Fruit fly (Drosophila melanogaster): Measurements from ENCODE around the gene Ccm3.
A peak's percentile ranks its signal among the peaks of the same experiment; 100 is the strongest.

The Ccm3 gene

dm6 chr3R:15342926-15343685 lies 28.7 kb upstream of the Ccm3 start, which contains the start of gene Nagk (continued):
- TF ChIP-seq Nf-YA (GFP tag; IDR thresholded peaks at IDR 0.05) (no peak), inv (GFP tag; IDR thresholded peaks at IDR 0.05; ENCODE audit: partially characterized antibody) (no peak), lov (optimal IDR thresholded peaks at IDR 0.05) (no peak), lov (GFP tag; IDR thresholded peaks at IDR 0.05) (no peak), Opbp (GFP tag; IDR thresholded peaks at IDR 0.05; ENCODE audit: partially characterized antibody) (peak; percentile 59; the same call in 1 of the 3 replicates), CG11085 (GFP tag; IDR thresholded peaks at IDR 0.05) (no peak), CG31365 (tag; optimal IDR thresholded peaks at IDR 0.05) (no peak), klu (GFP tag; IDR thresholded peaks at IDR 0.05) (no peak), CG33557 (GFP tag; optimal IDR thresholded peaks at IDR 0.05) (no peak), CG31388 (GFP tag; optimal IDR thresholded peaks at IDR 0.05) (peak; percentile 57), croc (GFP tag; conservative IDR thresholded peaks at IDR 0.05) (no peak), mirr (GFP tag; optimal IDR thresholded peaks at IDR 0.05) (peak; percentile 31), dan (GFP tag; IDR thresholded peaks at IDR 0.05) (no peak), sens-2 (GFP tag; IDR thresholded peaks at IDR 0.05) (no peak), ftz-f1 (GFP tag; optimal IDR thresholded peaks at IDR 0.05) (peak; percentile 34), h (optimal IDR thresholded peaks at IDR 0.05) (no peak), CG4854 (GFP tag; optimal IDR thresholded peaks at IDR 0.05) (peak; percentile 52), nau (GFP tag; optimal IDR thresholded peaks at IDR 0.05) (no peak), Doc3 (GFP tag; IDR thresholded peaks at IDR 0.05; ENCODE audit: partially characterized antibody) (no peak), lola (GFP tag; optimal IDR thresholded peaks at IDR 0.05) (peak in 1 of 3 experiments; percentile 71), CHES-1-like (GFP tag; optimal IDR thresholded peaks at IDR 0.05) (peak; percentile 38), phol (tag; optimal IDR thresholded peaks at IDR 0.05) (peak; percentile 66), Ets97D (GFP tag; optimal IDR thresholded peaks at IDR 0.05) (peak; percentile 35), nerfin-1 (tag; optimal IDR thresholded peaks at IDR 0.05) (peak; percentile 28), Bdp1 (GFP tag; optimal IDR thresholded peaks at IDR 0.05) (no peak), CG18476 (GFP tag; optimal IDR thresholded peaks at IDR 0.05) (peak; percentile 80), CG10274 (GFP tag; optimal IDR thresholded peaks at IDR 0.05) (peak; percentile 56), CG8388 (GFP tag; optimal IDR thresholded peaks at IDR 0.05) (peak; percentile 41), Doc2 (GFP tag; IDR thresholded peaks at IDR 0.05) (no peak), az2 (GFP tag; optimal IDR thresholded peaks at IDR 0.05) (peak; percentile 72), Pdp1 (GFP tag; optimal IDR thresholded peaks at IDR 0.05) (peak; percentile 45 to 53), Vsx1 (GFP tag; optimal IDR thresholded peaks at IDR 0.05) (no peak), Gsc (GFP tag; IDR thresholded peaks at IDR 0.05) (no peak), zf30C (GFP tag; optimal IDR thresholded peaks at IDR 0.05) (no peak), knrl (GFP tag; IDR thresholded peaks at IDR 0.05; ENCODE audit: partially characterized antibody) (no peak; the same call in 2 of the 3 replicates), ato (GFP tag; IDR thresholded peaks at IDR 0.05; ENCODE audit: partially characterized antibody) (no peak), CG1233 (GFP tag; optimal IDR thresholded peaks at IDR 0.05) (peak; percentile 61), Sox100B (GFP tag; optimal IDR thresholded peaks at IDR 0.05) (no peak), chn (GFP tag; optimal IDR thresholded peaks at IDR 0.05) (peak; percentile 43), CG2889 (GFP tag; IDR thresholded peaks at IDR 0.05) (no peak), CG6654 (GFP tag; optimal IDR thresholded peaks at IDR 0.05) (peak; percentile 11), CG10209 (GFP tag; optimal IDR thresholded peaks at IDR 0.05) (peak; percentile 68), exex (tag; optimal IDR thresholded peaks at IDR 0.05) (peak; percentile 47), YL-1 (GFP tag; optimal IDR thresholded peaks at IDR 0.05) (peak; percentile 16), trem (tag; optimal IDR thresholded peaks at IDR 0.05) (peak; percentile 14), CG34376 (GFP tag; optimal IDR thresholded peaks at IDR 0.05) (peak; percentile 50), dpn (GFP tag; optimal IDR thresholded peaks at IDR 0.05) (peak; percentile 46 to 68), CG2129 (GFP tag; IDR thresholded peaks at IDR 0.05; ENCODE audit: partially characterized antibody) (no peak), peb (GFP tag; IDR thresholded peaks at IDR 0.05) (no peak)
